Fruit fly (Drosophila melanogaster) whole organism, prepupa: ENCODE data around the gene Ret.
A peak's percentile ranks its signal among the peaks of the same experiment; 100 is the strongest.

Experiments
- Blimp-1 ChIP-seq: fragments of 200-800 bp; sonication (Bioruptor generic); optimal IDR thresholded peaks from 3 replicates; lab custom pipeline; 2017; ENCODE audit warnings: missing biosample characterization, missing genetic modification characterization, mild to moderate bottlenecking, moderate library complexity, missing genetic modification reagents
- CG10631 ChIP-seq: fragments of 200-800 bp; sonication (Bioruptor generic); optimal IDR thresholded peaks from 2 replicates; lab custom pipeline; 2016; ENCODE audit warnings: missing biosample characterization, missing genetic modification characterization
- CG10669 ChIP-seq: fragments of 200-800 bp; sonication (Bioruptor generic); optimal IDR thresholded peaks from 3 replicates; lab custom pipeline; 2018; ENCODE audit warnings: missing biosample characterization, mild to moderate bottlenecking, missing genetic modification characterization, moderate library complexity
- CG11294 ChIP-seq: fragments of 200-800 bp; sonication (Bioruptor generic); IDR thresholded peaks from 2 replicates; pipeline ENCODE4 v1.3.6; 2022; ENCODE audit warnings: missing biosample characterization, missing genetic modification characterization
- CG11762 ChIP-seq: fragments of 200-800 bp; sonication (Bioruptor generic); optimal IDR thresholded peaks from 3 replicates; lab custom pipeline; 2016; ENCODE audit warnings: missing biosample characterization, missing genetic modification characterization; ENCODE audit not compliant: insufficient read depth
- CG11902 ChIP-seq: fragments of 200-800 bp; sonication (Bioruptor generic); optimal IDR thresholded peaks from 3 replicates; lab custom pipeline; 2016; ENCODE audit warnings: missing biosample characterization, missing genetic modification characterization
- CG15336 ChIP-seq: fragments of 200-800 bp; sonication (Bioruptor generic); IDR thresholded peaks from 2 replicates; pipeline ENCODE4 v1.3.6; 2022; ENCODE audit warnings: missing biosample characterization, missing genetic modification characterization
- CG1621 ChIP-seq: fragments of 200-800 bp; sonication (Bioruptor generic); optimal IDR thresholded peaks from 3 replicates; lab custom pipeline; 2018; ENCODE audit warnings: missing biosample characterization, mild to moderate bottlenecking, missing genetic modification characterization
- CG16779 ChIP-seq: fragments of 200-800 bp; sonication (Bioruptor generic); optimal IDR thresholded peaks from 3 replicates; lab custom pipeline; 2017; ENCODE audit warnings: missing biosample characterization, mild to moderate bottlenecking, missing genetic modification characterization
- CG31627 ChIP-seq: fragments of 200-800 bp; sonication (Bioruptor generic); optimal IDR thresholded peaks from 3 replicates; lab custom pipeline; 2016; ENCODE audit warnings: missing biosample characterization, missing genetic modification characterization
- CG32006 ChIP-seq: fragments of 200-800 bp; sonication (Bioruptor generic); optimal IDR thresholded peaks from 3 replicates; lab custom pipeline; 2017; ENCODE audit warnings: missing biosample characterization, mild to moderate bottlenecking, missing genetic modification characterization
- CG34406 ChIP-seq: fragments of 200-800 bp; sonication (Bioruptor generic); optimal IDR thresholded peaks from 3 replicates; lab custom pipeline; 2016; ENCODE audit warnings: missing biosample characterization, missing genetic modification characterization
- CG3919 ChIP-seq: fragments of 200-800 bp; sonication (Bioruptor generic); optimal IDR thresholded peaks from 3 replicates; lab custom pipeline; 2016; ENCODE audit warnings: missing biosample characterization, missing genetic modification characterization
- CG6163 ChIP-seq: fragments of 200-800 bp; sonication (Bioruptor generic); IDR thresholded peaks from 3 replicates; pipeline ENCODE4 v1.3.6; 2022; ENCODE audit warnings: missing biosample characterization, missing genetic modification characterization
- CG6276 ChIP-seq: fragments of 200-800 bp; sonication (Bioruptor generic); optimal IDR thresholded peaks from 2 replicates; lab custom pipeline; 2017; ENCODE audit warnings: missing biosample characterization, mild to moderate bottlenecking, missing genetic modification characterization
- CG6808 ChIP-seq: fragments of 200-800 bp; sonication (Bioruptor generic); optimal IDR thresholded peaks from 3 replicates; lab custom pipeline; 2017; ENCODE audit warnings: missing biosample characterization, missing genetic modification characterization, mild to moderate bottlenecking, moderate library complexity, missing genetic modification reagents
- CG6854 ChIP-seq: fragments of 200-800 bp; sonication (Bioruptor generic); optimal IDR thresholded peaks from 2 replicates; lab custom pipeline; 2017; ENCODE audit warnings: missing biosample characterization, mild to moderate bottlenecking, missing genetic modification characterization
- CG7368 ChIP-seq: fragments of 200-800 bp; sonication (Bioruptor generic); optimal IDR thresholded peaks from 3 replicates; lab custom pipeline; 2016; ENCODE audit warnings: missing biosample characterization, missing genetic modification characterization
- CG8119 ChIP-seq: fragments of 200-800 bp; sonication (Bioruptor generic); IDR thresholded peaks from 3 replicates; pipeline ENCODE4 v1.3.6; 2022; ENCODE audit warnings: missing biosample characterization, missing genetic modification characterization
- CG8319 ChIP-seq: fragments of 200-800 bp; sonication (Bioruptor generic); optimal IDR thresholded peaks from 3 replicates; lab custom pipeline; 2016; ENCODE audit warnings: missing biosample characterization, missing genetic modification characterization
- CG8632 ChIP-seq: fragments of 200-800 bp; sonication (Bioruptor generic); optimal IDR thresholded peaks from 3 replicates; lab custom pipeline; 2016; ENCODE audit warnings: missing biosample characterization, missing genetic modification characterization
- CG9139 ChIP-seq: fragments of 200-800 bp; sonication (Bioruptor generic); optimal IDR thresholded peaks from 3 replicates; lab custom pipeline; 2017; ENCODE audit warnings: missing biosample characterization, mild to moderate bottlenecking, missing genetic modification characterization
- Eip75B ChIP-seq: fragments of 200-800 bp; sonication (Bioruptor generic); optimal IDR thresholded peaks from 3 replicates; lab custom pipeline; 2016; ENCODE audit warnings: missing biosample characterization, missing genetic modification characterization
- Eip78C ChIP-seq: fragments of 200-800 bp; sonication (Bioruptor generic); peaks from one replicate; lab custom pipeline; 2016; ENCODE audit warnings: missing biosample characterization, missing genetic modification characterization
- Eip93F ChIP-seq: fragments of 200-800 bp; sonication (Bioruptor generic); optimal IDR thresholded peaks from 2 replicates; lab custom pipeline; 2016; ENCODE audit warnings: missing biosample characterization, mild to moderate bottlenecking, missing genetic modification characterization
- Ets21C ChIP-seq: fragments of 200-800 bp; sonication (Bioruptor generic); optimal IDR thresholded peaks from 3 replicates; lab custom pipeline; 2016; ENCODE audit warnings: missing biosample characterization, missing genetic modification characterization
- Gug ChIP-seq: fragments of 200-800 bp; sonication (Bioruptor generic); IDR thresholded peaks from 2 replicates; pipeline ENCODE4 v1.3.6; 2022; ENCODE audit warnings: missing biosample characterization, missing genetic modification characterization
- Hr38 ChIP-seq: sonication (Bioruptor generic); optimal IDR thresholded peaks from 2 replicates; lab custom pipeline; 2016; ENCODE audit warnings: missing biosample characterization, missing genetic modification characterization
- Hr39 ChIP-seq: fragments of 200-800 bp; sonication (Bioruptor generic); optimal IDR thresholded peaks from 2 replicates; lab custom pipeline; 2016; ENCODE audit warnings: missing biosample characterization, missing genetic modification characterization
- Hr4 ChIP-seq: fragments of 200-800 bp; sonication (Bioruptor generic); optimal IDR thresholded peaks from 3 replicates; lab custom pipeline; 2016; ENCODE audit warnings: missing biosample characterization, missing genetic modification characterization
- Lpt ChIP-seq: fragments of 200-800 bp; sonication (Bioruptor generic); optimal IDR thresholded peaks from 3 replicates; lab custom pipeline; 2016; ENCODE audit warnings: missing biosample characterization, missing genetic modification characterization
- Met ChIP-seq: fragments of 200-800 bp; sonication (Bioruptor generic); optimal IDR thresholded peaks from 3 replicates; lab custom pipeline; 2016; ENCODE audit warnings: missing biosample characterization, missing genetic modification characterization
- OdsH ChIP-seq: fragments of 200-800 bp; sonication (Bioruptor generic); optimal IDR thresholded peaks from 3 replicates; lab custom pipeline; 2016; ENCODE audit warnings: missing biosample characterization, missing genetic modification characterization
- Sox102F ChIP-seq: fragments of 200-800 bp; sonication (Bioruptor generic); optimal IDR thresholded peaks from 2 replicates; lab custom pipeline; 2016; ENCODE audit warnings: missing biosample characterization, mild to moderate bottlenecking, missing genetic modification characterization
- Sox14 ChIP-seq: fragments of 200-800 bp; sonication (Bioruptor generic); optimal IDR thresholded peaks from 3 replicates; lab custom pipeline; 2016; ENCODE audit warnings: missing biosample characterization, missing genetic modification characterization
- Sox15 ChIP-seq: fragments of 200-800 bp; sonication (Bioruptor generic); optimal IDR thresholded peaks from 3 replicates; lab custom pipeline; 2016; ENCODE audit warnings: missing biosample characterization, missing genetic modification characterization
- achi ChIP-seq: fragments of 200-800 bp; sonication (Bioruptor generic); optimal IDR thresholded peaks from 3 replicates; lab custom pipeline; 2016; ENCODE audit warnings: missing biosample characterization, missing genetic modification characterization
- acj6 ChIP-seq: fragments of 200-800 bp; sonication (Bioruptor generic); optimal IDR thresholded peaks from 3 replicates; lab custom pipeline; 2016; ENCODE audit warnings: missing biosample characterization, missing genetic modification characterization
- cyc ChIP-seq: fragments of 200-800 bp; sonication (Bioruptor generic); optimal IDR thresholded peaks from 3 replicates; lab custom pipeline; 2016; ENCODE audit warnings: missing biosample characterization, missing genetic modification characterization
- dsx ChIP-seq: fragments of 200-800 bp; optimal IDR thresholded peaks from 3 replicates; lab custom pipeline; 2019; ENCODE audit warnings: missing biosample characterization, mild to moderate bottlenecking, missing genetic modification characterization, moderate library complexity; ENCODE audit not compliant: poor library complexity, severe bottlenecking
- eg ChIP-seq: fragments of 200-800 bp; sonication (Bioruptor generic); IDR thresholded peaks from 3 replicates; pipeline ENCODE4 v1.3.6; 2022; ENCODE audit warnings: missing biosample characterization, missing genetic modification characterization
- esn ChIP-seq: fragments of 200-800 bp; sonication (Bioruptor generic); optimal IDR thresholded peaks from 2 replicates; lab custom pipeline; 2016; ENCODE audit warnings: missing biosample characterization, mild to moderate bottlenecking, missing genetic modification characterization, moderate library complexity
- fd59A ChIP-seq: fragments of 200-800 bp; sonication (Bioruptor generic); optimal IDR thresholded peaks from 2 replicates; lab custom pipeline; 2017; ENCODE audit warnings: missing biosample characterization, mild to moderate bottlenecking, missing genetic modification characterization, missing genetic modification reagents
- fd85E ChIP-seq: fragments of 200-800 bp; sonication (Bioruptor generic); optimal IDR thresholded peaks from 3 replicates; lab custom pipeline; 2016; ENCODE audit warnings: missing biosample characterization, missing genetic modification characterization
- fkh ChIP-seq: fragments of 200-800 bp; sonication (Bioruptor generic); optimal IDR thresholded peaks from 3 replicates; lab custom pipeline; 2017; ENCODE audit warnings: missing biosample characterization, mild to moderate bottlenecking, missing genetic modification characterization, moderate library complexity
- lz ChIP-seq: fragments of 200-800 bp; sonication (Bioruptor generic); optimal IDR thresholded peaks from 3 replicates; lab custom pipeline; 2016; ENCODE audit warnings: missing biosample characterization, missing genetic modification characterization
- net ChIP-seq: fragments of 200-800 bp; sonication (Bioruptor generic); optimal IDR thresholded peaks from 3 replicates; lab custom pipeline; 2016; ENCODE audit warnings: missing biosample characterization, missing genetic modification characterization
- pdm3 ChIP-seq: fragments of 200-800 bp; sonication (Bioruptor generic); optimal IDR thresholded peaks from 3 replicates; lab custom pipeline; 2016; ENCODE audit warnings: missing biosample characterization, missing genetic modification characterization
- salr ChIP-seq, 2 experiments: fragments of 200-800 bp; sonication (Bioruptor generic); optimal IDR thresholded peaks; 3 replicates each; lab custom pipeline; 2016 to 2018; ENCODE audit warnings: missing biosample characterization in 2 of 2, missing genetic modification characterization in 2 of 2, mild to moderate bottlenecking in 1 of 2
- spab ChIP-seq: fragments of 200-800 bp; sonication (Bioruptor generic); optimal IDR thresholded peaks from 2 replicates; lab custom pipeline; 2017; ENCODE audit warnings: missing biosample characterization, mild to moderate bottlenecking, missing genetic modification characterization, missing genetic modification reagents
- ss ChIP-seq, 2 experiments: fragments of 200-800 bp; sonication (Bioruptor generic); optimal IDR thresholded peaks; 2 replicates in 1 of 2; 3 replicates in 1 of 2; lab custom pipeline; 2017 to 2018; ENCODE audit warnings: mild to moderate bottlenecking in 2 of 2, missing biosample characterization in 2 of 2, missing genetic modification characterization in 2 of 2, moderate library complexity in 1 of 2
- svp ChIP-seq: fragments of 200-800 bp; sonication (Bioruptor generic); peaks from one replicate; lab custom pipeline; 2016; ENCODE audit warnings: missing biosample characterization, missing genetic modification characterization
- topi ChIP-seq: fragments of 200-800 bp; sonication (Bioruptor generic); optimal IDR thresholded peaks from 3 replicates; lab custom pipeline; 2016; ENCODE audit warnings: missing biosample characterization, missing genetic modification characterization

The Ret gene

DNA sequence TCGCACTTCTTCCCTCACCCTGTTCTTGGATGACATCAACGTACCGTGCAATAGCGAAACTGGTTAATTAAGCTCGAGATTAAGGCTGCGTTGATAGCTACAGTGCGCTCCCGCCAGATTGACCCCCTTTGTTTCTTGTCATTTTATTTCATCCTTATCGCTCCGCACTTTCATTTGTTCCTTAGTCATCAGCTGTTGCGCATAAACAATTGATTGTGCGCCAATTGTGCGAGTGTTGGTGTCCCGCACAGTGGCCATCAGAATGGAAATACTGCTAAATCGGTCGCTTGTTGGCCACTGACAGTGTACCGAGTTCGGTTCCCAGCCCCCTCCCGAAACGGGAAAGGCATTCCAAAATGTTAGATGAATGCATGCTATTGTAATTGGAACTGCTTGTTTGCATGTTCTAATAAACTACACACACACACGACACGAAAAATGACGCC, 21.1 kb upstream of the Ret start:
- TF ChIP-seq acj6 (GFP tag; lab: Kevin White, UChicago) (no peak), Hr4 (GFP tag; lab: Kevin White, UChicago) (no peak), CG8119 (GFP tag; lab: Robert Waterston, UW) (no peak), spab (GFP tag; lab: Kevin White, UChicago) (no peak), CG3919 (no peak), salr (GFP tag; optimal IDR thresholded peaks at IDR 0.05; lab: Kevin White, UChicago) (no peak), CG11294 (GFP tag; lab: Robert Waterston, UW) (no peak), CG10631 (GFP tag; lab: Kevin White, UChicago) (no peak), Eip75B (no peak), achi (GFP tag; lab: Kevin White, UChicago) (no peak), CG6276 (GFP tag; lab: Kevin White, UChicago) (no peak), Eip93F (no peak), CG8319 (no peak), Sox102F (GFP tag; lab: Kevin White, UChicago) (no peak), fd59A (GFP tag; lab: Kevin White, UChicago) (no peak), Lpt (GFP tag; lab: Kevin White, UChicago) (no peak), Gug (GFP tag; lab: Robert Waterston, UW) (no peak), CG34406 (GFP tag; lab: Kevin White, UChicago) (no peak), Blimp-1 (GFP tag; lab: Kevin White, UChicago) (no peak), net (GFP tag; lab: Kevin White, UChicago) (peak; percentile 20), esn (GFP tag; lab: Kevin White, UChicago) (no peak), pdm3 (no peak), CG1621 (tag; lab: Kevin White, UChicago) (no peak), CG16779 (no peak), CG31627 (GFP tag; lab: Kevin White, UChicago) (no peak), Eip78C (GFP tag; lab: Kevin White, UChicago) (peak; percentile 84), CG32006 (GFP tag; lab: Kevin White, UChicago) (no peak), Sox14 (peak; percentile 68), eg (GFP tag; lab: Robert Waterston, UW) (0 out of 3 replicates have a peak, but pooled peaks have one; percentile 56), fd85E (GFP tag; lab: Kevin White, UChicago) (no peak), CG15336 (GFP tag; lab: Robert Waterston, UW) (0 out of 2 replicates have a peak, but pooled peaks have one; percentile 20), CG6808 (peak; percentile 16), svp (peak; percentile 86), CG6163 (GFP tag; lab: Robert Waterston, UW) (0 out of 3 replicates have a peak, but pooled peaks have one; percentile 11), lz (GFP tag; lab: Kevin White, UChicago) (no peak), Met (no peak), CG10669 (GFP tag; lab: Kevin White, UChicago) (no peak), Hr39 (GFP tag; lab: Kevin White, UChicago) (no peak), fkh (GFP tag; lab: Kevin White, UChicago) (no peak), ss (GFP tag; optimal IDR thresholded peaks at IDR 0.05; lab: Kevin White, UChicago) (peak; percentile 19 to 26), CG6854 (GFP tag; lab: Kevin White, UChicago) (no peak), cyc (no peak), CG7368 (no peak), CG11902 (GFP tag; lab: Kevin White, UChicago) (no peak), CG11762 (GFP tag; lab: Kevin White, UChicago) (no peak), dsx (GFP tag; lab: Kevin White, UChicago) (no peak), Ets21C (no peak), CG8632 (GFP tag; lab: Kevin White, UChicago) (no peak), OdsH (GFP tag; lab: Kevin White, UChicago) (no peak), CG9139 (GFP tag; lab: Kevin White, UChicago) (peak; percentile 16), Sox15 (GFP tag; lab: Kevin White, UChicago) (no peak), Hr38 (no peak), topi (no peak)
